Worm (Caenorhabditis elegans) whole organism, young adult: Measurements from ENCODE around the gene F57B9.1.

Source experiments
- Y53F4B.3 ChIP-seq: fragments of 200-800 bp; sonication (Bioruptor generic); IDR thresholded peaks from 2 replicates; pipeline ENCODE4 v1.3.6; 2022; ENCODE audit warnings: missing genetic modification reagents, missing genetic modification characterization, missing compliant biosample characterization
- Y79H2A.3 ChIP-seq: fragments of 200-800 bp; sonication (Bioruptor generic); conservative IDR thresholded peaks from 2 replicates; pipeline ENCODE4 v1.3.6; 2022; ENCODE audit warnings: missing genetic modification reagents, missing genetic modification characterization, missing compliant biosample characterization
- Y95B8A.8 ChIP-seq: fragments of 200-800 bp; sonication (Bioruptor generic); IDR thresholded peaks from 2 replicates; pipeline ENCODE4 v1.3.6; 2022; ENCODE audit warnings: missing genetic modification reagents, missing genetic modification characterization, missing compliant biosample characterization
- ZK185.1 ChIP-seq: sonication (generic microtip); optimal IDR thresholded peaks from 2 replicates; lab custom pipeline; 2016; ENCODE audit warnings: mild to moderate bottlenecking, missing genetic modification characterization, missing compliant biosample characterization; ENCODE audit not compliant: poor library complexity, severe bottlenecking
- lin-26 ChIP-seq: fragments of 200-800 bp; sonication (Bioruptor generic); IDR thresholded peaks from 2 replicates; pipeline ENCODE4 v1.3.6; 2022; ENCODE audit warnings: missing genetic modification reagents, missing genetic modification characterization, missing compliant biosample characterization
- mes-4 ChIP-seq: sonication (generic microtip); optimal IDR thresholded peaks from 2 replicates; lab custom pipeline; 2016; ENCODE audit warnings: missing genotype, missing genetic modification characterization, missing compliant biosample characterization
- nhr-27 ChIP-seq: fragments of 200-800 bp; sonication (Bioruptor generic); optimal IDR thresholded peaks from 2 replicates; lab custom pipeline; 2018; ENCODE audit warnings: mild to moderate bottlenecking, missing genetic modification characterization, moderate library complexity, missing compliant biosample characterization
- ztf-28 ChIP-seq: fragments of 200-800 bp; sonication (Bioruptor generic); IDR thresholded peaks from 2 replicates; pipeline ENCODE4 v1.3.6; 2022; ENCODE audit warnings: missing genetic modification reagents, missing genetic modification characterization, missing compliant biosample characterization

ce11 chrIII:6989201-6989600 is 27.3 kb downstream of the F57B9.1 start:
- TF ChIP-seq nhr-27 (tag; lab: Kevin White, UChicago) (no peak), Y79H2A.3 (GFP tag; lab: Robert Waterston, UW) (no peak), ZK185.1 (tag; lab: Kevin White, UChicago) (no peak), Y53F4B.3 (GFP tag; lab: Robert Waterston, UW) (no peak), lin-26 (GFP tag; lab: Robert Waterston, UW) (no peak), Y95B8A.8 (GFP tag; lab: Robert Waterston, UW) (no peak), ztf-28 (no peak), mes-4 (tag; lab: Kevin White, UChicago) (no peak)
